Worm (Caenorhabditis elegans): ENCODE measurements around the gene nphp-4.
A peak's percentile ranks its signal among the peaks of the same experiment; 100 is the strongest.

The nphp-4 gene

ce11 chrV:11857756-11858155 is 14.2 kb upstream of the nphp-4 start:
- TF ChIP-seq aha-1 (tag) (peak; percentile 97), dmd-6 (GFP tag; IDR thresholded peaks at IDR 0.05) (peak; percentile 25; the same call in 1 of the 2 replicates), nhr-28 (tag; optimal IDR thresholded peaks at IDR 0.05) (peak; percentile 25), unc-130 (GFP tag; optimal IDR thresholded peaks at IDR 0.05) (no peak), zfp-3 (GFP tag; conservative IDR thresholded peaks at IDR 0.05) (no peak), hlh-30 (tag; optimal IDR thresholded peaks at IDR 0.05; ENCODE audit: insufficient read depth) (peak; percentile 39), mep-1 (tag; optimal IDR thresholded peaks at IDR 0.05) (peak; percentile 4), hlh-11 (tag; optimal IDR thresholded peaks at IDR 0.05) (peak; percentile 1), mdl-1 (tag; optimal IDR thresholded peaks at IDR 0.05) (peak; percentile 8 to 17)

- TF ChIP-seq lin-38 (GFP tag; IDR thresholded peaks at IDR 0.05) (no peak), aha-1 (tag) (peak; percentile 75), spr-1 (tag; optimal IDR thresholded peaks at IDR 0.05) (no peak), unc-62 (GFP tag; optimal IDR thresholded peaks at IDR 0.05 in 1 of 2) (peak in 1 of 2 experiments; percentile 74), unc-62 (tag; optimal IDR thresholded peaks at IDR 0.05) (no peak)
These were observed 12.5 kb upstream of the nphp-4 start for ce11 chrV:11856022-11856421.

ce11 chrV:11854905-11855304 is 11.4 kb upstream of the nphp-4 start:
- TF ChIP-seq lsy-2 (tag; optimal IDR thresholded peaks at IDR 0.05) (peak in 1 of 2 experiments; percentile 14), F37D6.2 (tag; optimal IDR thresholded peaks at IDR 0.05) (peak; percentile 12), unc-62 (GFP tag; optimal IDR thresholded peaks at IDR 0.05 in 1 of 2) (peak in 1 of 2 experiments; percentile 43), unc-62 (tag; optimal IDR thresholded peaks at IDR 0.05) (no peak), nhr-6 (tag; optimal IDR thresholded peaks at IDR 0.05) (no peak), madf-9 (GFP tag; conservative IDR thresholded peaks at IDR 0.05) (no peak), nhr-48 (tag; optimal IDR thresholded peaks at IDR 0.05) (no peak), F26F4.8 (GFP tag; conservative IDR thresholded peaks at IDR 0.05) (no peak), ceh-20 (GFP tag; IDR thresholded peaks at IDR 0.05) (no peak), lin-1 (GFP tag; IDR thresholded peaks at IDR 0.05) (no peak), pha-4 (GFP tag; IDR thresholded peaks at IDR 0.05) (no peak), pha-4 (tag; optimal IDR thresholded peaks at IDR 0.05) (no peak), zfp-3 (GFP tag; conservative IDR thresholded peaks at IDR 0.05) (no peak), nhr-11 (tag; optimal IDR thresholded peaks at IDR 0.05) (peak; percentile 42), rbr-2 (tag; optimal IDR thresholded peaks at IDR 0.05) (peak; percentile 8), ceh-44 (GFP tag; IDR thresholded peaks at IDR 0.05) (no peak), ceh-62 (tag; optimal IDR thresholded peaks at IDR 0.05) (no peak), ces-1 (GFP tag; optimal IDR thresholded peaks at IDR 0.05) (peak; percentile 60)

DNA sequence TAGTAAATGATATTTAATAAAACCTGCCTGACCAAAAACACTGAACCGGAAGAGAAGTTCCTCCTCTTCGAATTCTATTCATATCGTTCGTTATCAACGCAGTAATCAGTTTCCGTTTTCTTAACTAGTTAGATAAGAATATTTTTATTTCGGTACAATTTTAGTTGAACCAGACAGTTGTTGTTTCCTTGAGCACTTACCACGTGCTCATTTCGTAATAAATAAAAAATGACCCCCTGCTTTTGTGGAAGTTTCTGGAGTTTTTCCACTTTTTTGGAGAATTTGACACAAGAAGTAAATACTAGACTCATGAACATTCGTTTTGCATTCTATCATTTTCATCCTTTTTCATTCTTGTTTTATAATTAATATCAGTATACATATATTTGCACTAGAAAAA is 10.2 kb upstream of the nphp-4 start:
- no peak for TF ChIP-seq daf-16 (GFP tag; optimal IDR thresholded peaks at IDR 0.05)
- peak; percentile 52 for TF ChIP-seq daf-16 (tag; optimal IDR thresholded peaks at IDR 0.05)
- TF ChIP-seq nhr-41 (GFP tag; IDR thresholded peaks at IDR 0.05): no peak
- TF ChIP-seq lir-3 (tag; optimal IDR thresholded peaks at IDR 0.05): no peak
- TF ChIP-seq mep-1 (tag; optimal IDR thresholded peaks at IDR 0.05): no peak
- TF ChIP-seq mdl-1 (tag; optimal IDR thresholded peaks at IDR 0.05): peak in 1 of 2 experiments; percentile 8
- no peak for TF ChIP-seq aha-1 (tag)
- TF ChIP-seq dpl-1 (GFP tag; optimal IDR thresholded peaks at IDR 0.05): no peak
- TF ChIP-seq spr-1 (tag; optimal IDR thresholded peaks at IDR 0.05): no peak
- TF ChIP-seq duxl-1 (tag; optimal IDR thresholded peaks at IDR 0.05; ENCODE audit: poor library complexity): no peak
- no peak for TF ChIP-seq ztf-7 (tag; optimal IDR thresholded peaks at IDR 0.05)
- peak; percentile 10 for TF ChIP-seq dve-1 (tag; optimal IDR thresholded peaks at IDR 0.05; ENCODE audit: insufficient read depth)
- TF ChIP-seq zfp-3 (GFP tag; conservative IDR thresholded peaks at IDR 0.05): no peak
- no peak for TF ChIP-seq nhr-42 (GFP tag; IDR thresholded peaks at IDR 0.05)
- TF ChIP-seq unc-130 (GFP tag; optimal IDR thresholded peaks at IDR 0.05): no peak
- TF ChIP-seq ctbp-1 (GFP tag; IDR thresholded peaks at IDR 0.05): no peak
- TF ChIP-seq nhr-77 (tag; optimal IDR thresholded peaks at IDR 0.05): no peak
- no peak for TF ChIP-seq ZK546.5 (tag; optimal IDR thresholded peaks at IDR 0.05)
